Worm (Caenorhabditis elegans): ENCODE measurements around the gene str-71.
"Not testable (repeated sequence)": the region's sequence is repeated elsewhere in the genome, so short reads cannot be mapped to it uniquely, and the experiment has no call there.

ce11 chrV:15429125-15429524 is 29.9 kb downstream of the str-71 start:
- TF ChIP-seq daf-16 (GFP tag; optimal IDR thresholded peaks at IDR 0.05); daf-16 (tag; optimal IDR thresholded peaks at IDR 0.05); egl-27 (tag; optimal IDR thresholded peaks at IDR 0.05); ZK546.5 (tag; optimal IDR thresholded peaks at IDR 0.05); ceh-82 (tag; optimal IDR thresholded peaks at IDR 0.05); lin-13 (GFP tag; optimal IDR thresholded peaks at IDR 0.05); ama-1 (optimal IDR thresholded peaks at IDR 0.05); pqm-1 (tag; optimal IDR thresholded peaks at IDR 0.05); attf-4 (tag; optimal IDR thresholded peaks at IDR 0.05): not testable (repeated sequence)
